Worm (Caenorhabditis elegans) whole organism, mixed stage, embryonic: ENCODE measurements around the gene nhr-275.

Experiments
- M03D4.4 ChIP-seq: sonication (generic microtip); optimal IDR thresholded peaks from 2 replicates; lab custom pipeline; 2017; ENCODE audit warnings: mild to moderate bottlenecking, missing genetic modification characterization, missing compliant biosample characterization
- bed-3 ChIP-seq: fragments of 200-800 bp; sonication (Bioruptor generic); optimal IDR thresholded peaks from 3 replicates; lab custom pipeline; 2018; ENCODE audit warnings: mild to moderate bottlenecking, missing genetic modification characterization, moderate library complexity, missing compliant biosample characterization
- blmp-1 ChIP-seq: fragments of 150-350 bp; optimal IDR thresholded peaks from 2 replicates; lab custom pipeline; 2014; ENCODE audit warnings: missing biosample characterization, missing genetic modification characterization
- ceh-39 ChIP-seq: fragments of 150-350 bp; optimal IDR thresholded peaks from 2 replicates; lab custom pipeline; 2014; ENCODE audit warnings: missing biosample characterization, missing genetic modification characterization
- ceh-43 ChIP-seq: fragments of 200-800 bp; sonication (Bioruptor generic); optimal IDR thresholded peaks from 2 replicates; lab custom pipeline; 2018; ENCODE audit warnings: mild to moderate bottlenecking, missing genetic modification characterization, moderate library complexity, missing compliant biosample characterization
- ceh-83 ChIP-seq: fragments of 200-800 bp; sonication (Bioruptor generic); optimal IDR thresholded peaks from 2 replicates; lab custom pipeline; 2018; ENCODE audit warnings: mild to moderate bottlenecking, missing genetic modification characterization, missing compliant biosample characterization
- ces-1 ChIP-seq: fragments of 150-350 bp; optimal IDR thresholded peaks from 2 replicates; lab custom pipeline; 2014; ENCODE audit warnings: missing biosample characterization, missing genetic modification reagents, missing genetic modification characterization
- cnd-1 ChIP-seq: fragments of 200-800 bp; sonication (Bioruptor generic); optimal IDR thresholded peaks from 2 replicates; lab custom pipeline; 2018; ENCODE audit warnings: mild to moderate bottlenecking, missing genetic modification characterization, missing compliant biosample characterization
- drap-1 ChIP-seq: fragments of 200-800 bp; sonication (Bioruptor generic); optimal IDR thresholded peaks from 3 replicates; lab custom pipeline; 2018; ENCODE audit warnings: mild to moderate bottlenecking, missing genetic modification characterization, missing compliant biosample characterization
- elt-1 ChIP-seq: sonication (generic microtip); optimal IDR thresholded peaks from 2 replicates; lab custom pipeline; 2017; ENCODE audit warnings: missing genetic modification characterization, mild to moderate bottlenecking, missing compliant biosample characterization, antibody characterized with exemption, moderate library complexity, borderline replicate concordance; ENCODE audit not compliant: insufficient read depth
- flh-1 ChIP-seq: fragments of 200-800 bp; sonication (Bioruptor generic); optimal IDR thresholded peaks from 2 replicates; lab custom pipeline; 2018; ENCODE audit warnings: mild to moderate bottlenecking, missing genetic modification characterization, moderate library complexity, missing compliant biosample characterization
- ham-2 ChIP-seq: fragments of 200-800 bp; sonication (Bioruptor generic); optimal IDR thresholded peaks from 2 replicates; lab custom pipeline; 2018; ENCODE audit warnings: mild to moderate bottlenecking, missing genetic modification characterization, missing compliant biosample characterization
- hlh-1 ChIP-seq: fragments of 150-350 bp; optimal IDR thresholded peaks from 2 replicates; lab custom pipeline; 2014; ENCODE audit warnings: missing biosample characterization, missing genetic modification reagents, missing genetic modification characterization
- lin-13 ChIP-seq: fragments of 150-350 bp; optimal IDR thresholded peaks from 2 replicates; lab custom pipeline; 2014; ENCODE audit warnings: missing biosample characterization, missing genetic modification characterization
- lin-32 ChIP-seq: fragments of 200-800 bp; sonication (Bioruptor generic); optimal IDR thresholded peaks from 2 replicates; lab custom pipeline; 2018; ENCODE audit warnings: mild to moderate bottlenecking, missing genetic modification characterization, missing compliant biosample characterization
- lsy-2 ChIP-seq: fragments of 150-350 bp; optimal IDR thresholded peaks from 2 replicates; lab custom pipeline; 2014; ENCODE audit warnings: missing biosample characterization, missing genetic modification characterization
- mab-5 ChIP-seq: fragments of 150-350 bp; optimal IDR thresholded peaks from 2 replicates; lab custom pipeline; 2014; ENCODE audit warnings: missing biosample characterization, missing genetic modification characterization
- mep-1 ChIP-seq: fragments of 150-350 bp; optimal IDR thresholded peaks from 2 replicates; lab custom pipeline; 2017; ENCODE audit warnings: missing biosample characterization, missing genetic modification reagents, missing genetic modification characterization, inconsistent platforms
- mls-2 ChIP-seq: sonication (generic microtip); optimal IDR thresholded peaks from 2 replicates; lab custom pipeline; 2016; ENCODE audit warnings: mild to moderate bottlenecking, missing genetic modification characterization, moderate library complexity, missing compliant biosample characterization
- nhr-2 ChIP-seq: fragments of 150-350 bp; optimal IDR thresholded peaks from 2 replicates; lab custom pipeline; 2014; ENCODE audit warnings: missing biosample characterization, missing genetic modification characterization
- nhr-237 ChIP-seq: fragments of 150-350 bp; optimal IDR thresholded peaks from 2 replicates; lab custom pipeline; 2014; ENCODE audit warnings: missing biosample characterization, missing genetic modification characterization
- nhr-76 ChIP-seq: sonication (generic microtip); optimal IDR thresholded peaks from 2 replicates; lab custom pipeline; 2017; ENCODE audit warnings: missing biosample characterization, missing genetic modification characterization
- sem-2 ChIP-seq: fragments of 200-800 bp; sonication (Bioruptor generic); optimal IDR thresholded peaks from 2 replicates; lab custom pipeline; 2018; ENCODE audit warnings: mild to moderate bottlenecking, missing genetic modification characterization, missing compliant biosample characterization
- snpc-4 ChIP-seq: fragments of 150-350 bp; optimal IDR thresholded peaks from 2 replicates; lab custom pipeline; 2014; ENCODE audit warnings: missing biosample characterization, missing genetic modification characterization
- tbx-8 ChIP-seq: fragments of 200-800 bp; sonication (Bioruptor generic); optimal IDR thresholded peaks from 2 replicates; lab custom pipeline; 2018; ENCODE audit warnings: mild to moderate bottlenecking, missing genetic modification characterization, moderate library complexity, missing compliant biosample characterization
- unc-120 ChIP-seq: sonication (generic microtip); optimal IDR thresholded peaks from 2 replicates; lab custom pipeline; 2017; ENCODE audit warnings: missing genetic modification characterization, missing compliant biosample characterization; ENCODE audit not compliant: poor library complexity, severe bottlenecking
- unc-39 ChIP-seq: fragments of 150-350 bp; optimal IDR thresholded peaks from 2 replicates; lab custom pipeline; 2014; ENCODE audit warnings: missing biosample characterization, missing genetic modification characterization
- unc-62 ChIP-seq: fragments of 150-350 bp; optimal IDR thresholded peaks from 2 replicates; lab custom pipeline; 2014; ENCODE audit warnings: missing biosample characterization, missing genetic modification reagents, missing genetic modification characterization
- zip-8 ChIP-seq: fragments of 150-350 bp; optimal IDR thresholded peaks from 2 replicates; lab custom pipeline; 2014; ENCODE audit warnings: missing biosample characterization, missing genetic modification characterization
- ztf-11 ChIP-seq: fragments of 150-350 bp; optimal IDR thresholded peaks from 2 replicates; lab custom pipeline; 2014; ENCODE audit warnings: missing biosample characterization, missing genetic modification characterization

nhr-275 gene

DNA sequence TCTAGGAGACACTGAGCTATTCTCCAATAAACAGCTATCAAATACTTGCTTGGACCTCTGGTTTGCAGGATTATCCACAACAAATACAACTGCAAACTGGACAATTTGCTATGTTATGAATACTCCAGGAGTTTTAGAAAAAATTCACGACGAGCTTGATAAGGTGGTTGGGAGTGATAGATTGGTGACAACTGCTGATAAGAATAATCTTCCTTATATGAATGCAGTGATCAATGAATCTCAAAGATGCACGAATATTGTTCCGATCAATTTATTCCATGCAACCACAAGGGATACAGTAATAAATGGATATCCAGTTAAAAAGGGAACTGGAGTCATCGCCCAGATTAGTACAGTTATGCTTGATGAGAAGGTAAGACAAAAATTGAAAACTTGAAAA is 15.1 kb downstream of the nhr-275 start:
- TF ChIP-seq drap-1 = no peak
- TF ChIP-seq cnd-1 (tag; lab: Kevin White, UChicago) = no peak
- TF ChIP-seq blmp-1 = no peak
- no peak for TF ChIP-seq unc-120
- no peak for TF ChIP-seq mep-1 (tag; lab: Kevin White, UChicago)
- TF ChIP-seq M03D4.4 (tag; lab: Kevin White, UChicago) = no peak
- no peak for TF ChIP-seq zip-8 (tag; lab: Kevin White, UChicago)
- TF ChIP-seq lsy-2 = no peak
- TF ChIP-seq mab-5 = no peak
- no peak for TF ChIP-seq ceh-83 (GFP tag; lab: Kevin White, UChicago)
- TF ChIP-seq lin-13 (tag; lab: Kevin White, UChicago) = no peak
- TF ChIP-seq unc-62 (GFP tag; lab: Kevin White, UChicago) = no peak
- TF ChIP-seq unc-39 = no peak
- TF ChIP-seq ham-2 (GFP tag; lab: Kevin White, UChicago) = no peak
- TF ChIP-seq ztf-11 (tag; lab: Kevin White, UChicago) = no peak
- no peak for TF ChIP-seq nhr-237 (tag; lab: Kevin White, UChicago)

DNA sequence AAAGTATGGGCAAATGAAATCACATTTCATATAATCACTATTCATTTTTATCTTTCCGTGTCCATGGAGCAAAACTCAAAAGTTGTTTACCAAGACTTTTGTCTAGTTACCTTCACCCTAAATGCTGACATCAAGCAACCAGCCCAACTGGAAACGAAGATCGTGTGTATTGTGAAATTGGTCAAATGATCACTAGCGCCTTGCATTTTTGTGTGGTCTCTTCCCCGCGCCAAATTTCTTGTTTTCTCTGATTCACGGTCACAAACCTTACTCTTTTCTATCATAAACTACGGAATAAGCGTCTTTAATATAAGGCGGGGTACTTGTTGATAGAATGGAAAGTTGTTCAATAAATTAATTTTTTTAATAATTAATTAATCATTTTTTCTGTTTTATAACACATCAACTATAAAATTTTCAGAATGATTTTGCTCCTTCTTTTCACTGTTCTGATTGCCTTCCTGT is 16.7 kb downstream of the nhr-275 start, which contains the start of gene cyp-33C7:
Gene cyp-33C7, plus strand, starts transcription at position 415 of the 465 bp plus-strand sequence.
- TF ChIP-seq lin-32 (no peak), flh-1 (GFP tag; lab: Kevin White, UChicago) (no peak), ceh-39 (tag; lab: Kevin White, UChicago) (no peak), unc-39 (no peak), ces-1 (no peak), bed-3 (GFP tag; lab: Kevin White, UChicago) (no peak), hlh-1 (no peak), ham-2 (GFP tag; lab: Kevin White, UChicago) (no peak), snpc-4 (no peak), mab-5 (no peak), M03D4.4 (tag; lab: Kevin White, UChicago) (no peak), ztf-11 (tag; lab: Kevin White, UChicago) (no peak), unc-120 (no peak), ceh-43 (GFP tag; lab: Kevin White, UChicago) (no peak), cnd-1 (tag; lab: Kevin White, UChicago) (no peak)
- TF ChIP-seq, all 35 proteins: peak for 0

DNA sequence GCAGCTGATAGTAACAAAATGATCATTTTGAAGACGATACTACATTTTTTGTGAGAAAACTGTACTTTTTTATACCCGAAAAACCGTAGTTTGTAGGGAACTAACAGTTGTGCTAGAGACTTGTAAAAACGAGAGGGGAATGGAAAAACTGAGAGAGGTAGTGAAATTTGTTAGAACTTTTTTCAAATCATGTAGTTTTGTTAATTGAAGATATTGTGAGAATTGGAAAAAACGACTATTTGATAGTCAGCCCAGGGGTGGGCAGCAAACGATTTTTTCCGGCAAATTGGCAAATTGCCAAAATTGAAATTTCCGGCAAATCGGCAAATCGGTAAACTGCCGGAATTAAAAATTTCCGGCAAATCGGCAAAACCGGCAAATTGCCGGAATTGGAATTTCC is 17.5 kb downstream of the nhr-275 start, which contains the start of gene cyp-33C6:
Gene cyp-33C6, minus strand, starts transcription at position 101 of the 400 bp plus-strand sequence.
- TF ChIP-seq flh-1 (GFP tag; lab: Kevin White, UChicago) = no peak
- TF ChIP-seq hlh-1 = no peak
- TF ChIP-seq snpc-4 = no peak
- no peak for TF ChIP-seq ceh-43 (GFP tag; lab: Kevin White, UChicago)
- no peak for TF ChIP-seq nhr-237 (tag; lab: Kevin White, UChicago)
- no peak for TF ChIP-seq ceh-39 (tag; lab: Kevin White, UChicago)
- TF ChIP-seq blmp-1 = no peak
- TF ChIP-seq sem-2 (GFP tag; lab: Kevin White, UChicago) = no peak
- no peak for TF ChIP-seq mab-5
- no peak for TF ChIP-seq nhr-2 (tag; lab: Kevin White, UChicago)
- TF ChIP-seq mep-1 (tag; lab: Kevin White, UChicago) = no peak
- no peak for TF ChIP-seq lin-32
- no peak for TF ChIP-seq nhr-76 (tag; lab: Kevin White, UChicago)
- no peak for TF ChIP-seq unc-62 (GFP tag; lab: Kevin White, UChicago)
- TF ChIP-seq unc-120 = no peak
- TF ChIP-seq cnd-1 (tag; lab: Kevin White, UChicago) = no peak
- no peak for TF ChIP-seq drap-1

DNA sequence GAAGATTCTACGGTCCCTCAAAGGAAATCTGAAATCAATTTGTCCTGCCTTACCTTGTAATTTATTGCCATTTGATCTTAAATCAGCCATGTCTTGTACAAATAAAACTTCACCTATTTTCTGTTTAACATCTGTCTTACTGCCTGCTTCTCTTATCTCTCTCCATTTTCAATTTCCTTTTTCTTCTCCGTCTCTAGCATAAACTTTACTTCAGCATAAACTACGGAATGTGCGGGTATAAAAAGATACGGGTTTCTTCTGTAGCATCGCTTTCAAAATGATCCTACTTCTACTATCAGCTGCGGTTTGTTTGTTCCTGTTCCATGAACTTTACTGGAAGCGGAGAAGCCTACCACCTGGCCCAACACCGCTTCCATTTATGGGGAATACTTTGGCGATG is 22.1 kb downstream of the nhr-275 start, which contains the start of gene cyp-33C5:
Gene cyp-33C5, plus strand, starts transcription at position 254 of the 400 bp plus-strand sequence.
- no peak for TF ChIP-seq zip-8 (tag; lab: Kevin White, UChicago)
- no peak for TF ChIP-seq mls-2 (tag; lab: Kevin White, UChicago)
- TF ChIP-seq ces-1 = no peak
- TF ChIP-seq mab-5 = no peak
- TF ChIP-seq elt-1 (tag; lab: Kevin White, UChicago) = no peak
- no peak for TF ChIP-seq unc-62 (GFP tag; lab: Kevin White, UChicago)

- TF ChIP-seq unc-62 (GFP tag; lab: Kevin White, UChicago) (no peak), tbx-8 (GFP tag; lab: Kevin White, UChicago) (no peak), nhr-2 (tag; lab: Kevin White, UChicago) (no peak), zip-8 (tag; lab: Kevin White, UChicago) (no peak), bed-3 (GFP tag; lab: Kevin White, UChicago) (no peak), mls-2 (tag; lab: Kevin White, UChicago) (no peak)
Measured at ce11 chrV:2242630-2243029, 24.2 kb downstream of the nhr-275 start, which contains the start of gene cyp-33C3. TSS of gene cyp-33C3 (plus strand) at chrV:2242778.
